Worm (Caenorhabditis elegans) whole organism, late embryonic: ENCODE measurements around the gene asd-1.
A peak's percentile ranks its signal among the peaks of the same experiment; 100 is the strongest.

Experiments
- C08G9.2 ChIP-seq: sonication (generic microtip); optimal IDR thresholded peaks from 2 replicates; lab custom pipeline; 2016; ENCODE audit warnings: mild to moderate bottlenecking, missing genetic modification characterization, moderate library complexity, missing compliant biosample characterization
- F13H6.1 ChIP-seq: sonication (generic microtip); optimal IDR thresholded peaks from 2 replicates; lab custom pipeline; 2016; ENCODE audit warnings: missing genetic modification characterization, missing compliant biosample characterization
- T23F11.4 ChIP-seq: fragments of 200-800 bp; sonication (Bioruptor generic); optimal IDR thresholded peaks from 2 replicates; lab custom pipeline; 2018; ENCODE audit warnings: mild to moderate bottlenecking, missing genetic modification characterization, missing compliant biosample characterization
- Y22D7AL.16 ChIP-seq: sonication (generic microtip); optimal IDR thresholded peaks from 2 replicates; lab custom pipeline; 2016; ENCODE audit warnings: missing genetic modification characterization, missing compliant biosample characterization
- ahr-1 ChIP-seq: sonication (generic microtip); optimal IDR thresholded peaks from 2 replicates; lab custom pipeline; 2016; ENCODE audit warnings: missing genetic modification characterization, missing compliant biosample characterization
- ama-1 ChIP-seq: fragments of 150-350 bp; optimal IDR thresholded peaks from 2 replicates; lab custom pipeline; 2014
- ceh-14 ChIP-seq: sonication (generic microtip); optimal IDR thresholded peaks from 2 replicates; lab custom pipeline; 2016; ENCODE audit warnings: missing genotype, missing genetic modification characterization, missing compliant biosample characterization
- ceh-18 ChIP-seq: sonication (generic microtip); optimal IDR thresholded peaks from 2 replicates; lab custom pipeline; 2016; ENCODE audit warnings: missing genetic modification characterization, missing compliant biosample characterization
- ceh-19 ChIP-seq: fragments of 200-800 bp; sonication (Bioruptor generic); optimal IDR thresholded peaks from 2 replicates; lab custom pipeline; 2018; ENCODE audit warnings: mild to moderate bottlenecking, missing genetic modification characterization, missing compliant biosample characterization
- ceh-2 ChIP-seq: sonication (generic microtip); optimal IDR thresholded peaks from 2 replicates; lab custom pipeline; 2016; ENCODE audit warnings: missing genotype, missing genetic modification characterization, missing compliant biosample characterization
- ceh-22 ChIP-seq: sonication (generic microtip); optimal IDR thresholded peaks from 2 replicates; lab custom pipeline; 2017; ENCODE audit warnings: missing biosample characterization, missing genetic modification characterization
- ceh-24 ChIP-seq: sonication (generic microtip); optimal IDR thresholded peaks from 2 replicates; lab custom pipeline; 2016; ENCODE audit warnings: mild to moderate bottlenecking, missing genetic modification characterization, missing compliant biosample characterization
- ceh-34 ChIP-seq: sonication (generic microtip); optimal IDR thresholded peaks from 2 replicates; lab custom pipeline; 2016; ENCODE audit warnings: mild to moderate bottlenecking, missing genetic modification characterization, missing compliant biosample characterization
- ceh-45 ChIP-seq: fragments of 200-800 bp; sonication (Bioruptor generic); IDR thresholded peaks from 2 replicates; pipeline ENCODE4 v1.3.6; 2022; ENCODE audit warnings: missing genetic modification reagents, missing genetic modification characterization, missing compliant biosample characterization
- ceh-6 ChIP-seq: fragments of 200-800 bp; sonication (Bioruptor generic); optimal IDR thresholded peaks from 2 replicates; lab custom pipeline; 2018; ENCODE audit warnings: mild to moderate bottlenecking, missing genetic modification characterization, missing compliant biosample characterization
- ceh-9 ChIP-seq: sonication (generic microtip); optimal IDR thresholded peaks from 2 replicates; lab custom pipeline; 2016; ENCODE audit warnings: mild to moderate bottlenecking, missing genetic modification characterization, inconsistent platforms, missing compliant biosample characterization
- che-1 ChIP-seq: sonication (generic microtip); optimal IDR thresholded peaks from 2 replicates; lab custom pipeline; 2016; ENCODE audit warnings: mild to moderate bottlenecking, missing genetic modification characterization, missing compliant biosample characterization
- dmd-4 ChIP-seq: sonication (generic microtip); optimal IDR thresholded peaks from 2 replicates; lab custom pipeline; 2016; ENCODE audit warnings: borderline replicate concordance, missing genetic modification characterization, missing compliant biosample characterization
- dve-1 ChIP-seq: sonication (generic microtip); optimal IDR thresholded peaks from 2 replicates; lab custom pipeline; 2017; ENCODE audit warnings: antibody characterized with exemption, mild to moderate bottlenecking, missing genetic modification characterization, missing compliant biosample characterization
- elt-2 ChIP-seq: sonication (generic microtip); optimal IDR thresholded peaks from 2 replicates; lab custom pipeline; 2016; ENCODE audit warnings: missing genetic modification reagents, missing genetic modification characterization, missing compliant biosample characterization
- elt-4 ChIP-seq: sonication (generic microtip); optimal IDR thresholded peaks from 2 replicates; lab custom pipeline; 2016; ENCODE audit warnings: missing genetic modification characterization, missing compliant biosample characterization
- ets-4 ChIP-seq: sonication (generic microtip); optimal IDR thresholded peaks from 2 replicates; lab custom pipeline; 2016; ENCODE audit warnings: missing genetic modification characterization, missing compliant biosample characterization
- eyg-1 ChIP-seq: sonication (generic microtip); optimal IDR thresholded peaks from 2 replicates; lab custom pipeline; 2016; ENCODE audit warnings: missing genotype, missing genetic modification characterization, missing compliant biosample characterization
- fkh-6 ChIP-seq: sonication (generic microtip); optimal IDR thresholded peaks from 2 replicates; lab custom pipeline; 2016; ENCODE audit warnings: missing genetic modification characterization, missing compliant biosample characterization
- gmeb-2 ChIP-seq: sonication (generic microtip); optimal IDR thresholded peaks from 2 replicates; lab custom pipeline; 2016; ENCODE audit warnings: missing genetic modification characterization, inconsistent platforms, missing compliant biosample characterization
- hlh-30 ChIP-seq: sonication (generic microtip); optimal IDR thresholded peaks from 2 replicates; lab custom pipeline; 2017; ENCODE audit warnings: antibody characterized with exemption, missing genetic modification characterization, missing compliant biosample characterization; ENCODE audit not compliant: insufficient read depth
- lim-6 ChIP-seq: sonication (generic microtip); optimal IDR thresholded peaks from 2 replicates; lab custom pipeline; 2016; ENCODE audit warnings: missing genetic modification characterization, missing compliant biosample characterization
- madf-2 ChIP-seq: sonication (generic microtip); optimal IDR thresholded peaks from 2 replicates; lab custom pipeline; 2017; ENCODE audit warnings: missing genetic modification characterization, missing compliant biosample characterization
- mec-3 ChIP-seq: sonication (generic microtip); optimal IDR thresholded peaks from 2 replicates; lab custom pipeline; 2016; ENCODE audit warnings: borderline replicate concordance, missing genetic modification characterization, missing compliant biosample characterization
- nhr-11 ChIP-seq: fragments of 150-350 bp; optimal IDR thresholded peaks from 2 replicates; lab custom pipeline; 2014; ENCODE audit warnings: missing biosample characterization, missing genetic modification characterization
- npax-4 ChIP-seq: sonication (generic microtip); optimal IDR thresholded peaks from 2 replicates; lab custom pipeline; 2016; ENCODE audit warnings: missing genetic modification characterization, missing compliant biosample characterization
- odd-2 ChIP-seq: sonication (generic microtip); optimal IDR thresholded peaks from 2 replicates; lab custom pipeline; 2017; ENCODE audit warnings: antibody characterized with exemption, mild to moderate bottlenecking, missing genetic modification characterization, missing compliant biosample characterization
- pag-3 ChIP-seq: sonication (generic microtip); optimal IDR thresholded peaks from 2 replicates; lab custom pipeline; 2016; ENCODE audit warnings: missing compliant biosample characterization, missing genetic modification characterization, borderline replicate concordance
- pat-9 ChIP-seq: fragments of 200-800 bp; sonication (Bioruptor generic); optimal IDR thresholded peaks from 2 replicates; lab custom pipeline; 2018; ENCODE audit warnings: mild to moderate bottlenecking, missing genetic modification characterization, moderate library complexity, missing compliant biosample characterization
- pax-1 ChIP-seq: fragments of 150-350 bp; optimal IDR thresholded peaks from 2 replicates; lab custom pipeline; 2014; ENCODE audit warnings: missing biosample characterization, missing genetic modification characterization
- pha-2 ChIP-seq: sonication (generic microtip); optimal IDR thresholded peaks from 2 replicates; lab custom pipeline; 2017; ENCODE audit warnings: mild to moderate bottlenecking, missing genetic modification characterization, missing compliant biosample characterization
- pha-4 ChIP-seq: fragments of 150-350 bp; optimal IDR thresholded peaks from 2 replicates; lab custom pipeline; 2018; ENCODE audit warnings: missing biosample characterization, missing genetic modification reagents, missing genetic modification characterization
- pqm-1 ChIP-seq: sonication (generic microtip); optimal IDR thresholded peaks from 2 replicates; lab custom pipeline; 2016; ENCODE audit warnings: missing genetic modification characterization, missing compliant biosample characterization
- pros-1 ChIP-seq: fragments of 150-350 bp; optimal IDR thresholded peaks from 2 replicates; lab custom pipeline; 2014; ENCODE audit warnings: missing biosample characterization, missing genetic modification reagents, missing genetic modification characterization
- ref-2 ChIP-seq: sonication (generic microtip); optimal IDR thresholded peaks from 2 replicates; lab custom pipeline; 2016; ENCODE audit warnings: missing genetic modification characterization, missing compliant biosample characterization
- sox-2 ChIP-seq: fragments of 200-800 bp; sonication (Bioruptor generic); IDR thresholded peaks from 2 replicates; pipeline ENCODE4 v1.3.6; 2022; ENCODE audit warnings: missing genetic modification reagents, missing genetic modification characterization, missing compliant biosample characterization
- sox-4 ChIP-seq: sonication (generic microtip); optimal IDR thresholded peaks from 2 replicates; lab custom pipeline; 2017; ENCODE audit warnings: mild to moderate bottlenecking, missing genetic modification characterization, inconsistent platforms, missing compliant biosample characterization
- tbx-2 ChIP-seq: sonication (generic microtip); optimal IDR thresholded peaks from 2 replicates; lab custom pipeline; 2016; ENCODE audit warnings: missing genetic modification characterization, missing compliant biosample characterization
- tbx-7 ChIP-seq: sonication (generic microtip); optimal IDR thresholded peaks from 2 replicates; lab custom pipeline; 2016; ENCODE audit warnings: missing genotype, missing genetic modification characterization, missing compliant biosample characterization
- ttx-3 ChIP-seq: sonication (generic microtip); optimal IDR thresholded peaks from 2 replicates; lab custom pipeline; 2016; ENCODE audit warnings: missing genetic modification reagents, missing genetic modification characterization, missing compliant biosample characterization
- unc-3 ChIP-seq, 2 experiments: fragments of 200-800 bp in 1 of 2; sonication (Bioruptor generic) in 1 of 2; sonication (generic microtip) in 1 of 2; conservative IDR thresholded peaks in 1 of 2; optimal IDR thresholded peaks in 1 of 2; 2 replicates each; pipeline versions ENCODE4 v1.3.6 to Lab custom; 2016 to 2022; ENCODE audit warnings: missing compliant biosample characterization in 2 of 2, missing genetic modification characterization in 2 of 2, missing genetic modification reagents in 1 of 2
- unc-42 ChIP-seq: sonication (generic microtip); optimal IDR thresholded peaks from 2 replicates; lab custom pipeline; 2016; ENCODE audit warnings: missing genotype, missing genetic modification characterization, missing compliant biosample characterization
- unc-55 ChIP-seq: sonication (generic microtip); optimal IDR thresholded peaks from 2 replicates; lab custom pipeline; 2017; ENCODE audit warnings: missing biosample characterization, missing genetic modification reagents, missing genetic modification characterization
- unc-86 ChIP-seq: sonication (generic microtip); optimal IDR thresholded peaks from 2 replicates; lab custom pipeline; 2016; ENCODE audit warnings: missing genetic modification characterization, missing compliant biosample characterization

Gene asd-1

DNA sequence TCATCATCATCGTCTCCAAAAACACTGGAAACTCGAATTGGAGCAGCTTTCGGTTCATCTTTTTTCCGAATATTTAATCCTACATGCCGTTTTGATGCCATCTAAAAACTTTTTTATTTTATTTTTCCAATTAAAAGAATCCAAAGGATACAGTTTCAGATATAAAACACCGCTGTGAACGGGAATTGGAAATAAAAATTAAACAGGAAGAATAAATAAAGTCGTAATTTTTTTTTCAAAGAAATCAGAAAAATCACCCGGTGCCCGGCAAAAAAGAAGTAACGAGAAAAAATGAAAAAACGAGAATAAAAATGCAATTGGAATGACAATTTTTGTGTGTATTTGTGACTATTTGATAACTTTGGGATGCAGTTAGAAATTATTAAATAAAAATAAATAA is 28.4 kb upstream of the asd-1 start, which contains the start of gene ccdc-55:
ccdc-55 (minus strand) TSS at position 101 of the 400 bp plus-strand sequence.
- TF ChIP-seq unc-3 (GFP tag; conservative IDR thresholded peaks at IDR 0.05; lab: Robert Waterston, UW): no peak
- no peak for TF ChIP-seq unc-3 (tag; optimal IDR thresholded peaks at IDR 0.05; lab: Kevin White, UChicago)
- TF ChIP-seq ceh-9 (tag; lab: Kevin White, UChicago): no peak
- no peak for TF ChIP-seq gmeb-2 (tag; lab: Kevin White, UChicago)
- no peak for TF ChIP-seq pqm-1
- TF ChIP-seq dve-1: no peak
- no peak for TF ChIP-seq mec-3 (tag; lab: Kevin White, UChicago)
- no peak for TF ChIP-seq Y22D7AL.16 (tag; lab: Kevin White, UChicago)
- no peak for TF ChIP-seq T23F11.4 (GFP tag; lab: Kevin White, UChicago)
- no peak for TF ChIP-seq pax-1 (tag; lab: Kevin White, UChicago)
- TF ChIP-seq fkh-6: no peak
- no peak for TF ChIP-seq ahr-1 (tag; lab: Kevin White, UChicago)
- no peak for TF ChIP-seq ama-1 (lab: Kevin White, UChicago)
- TF ChIP-seq pat-9: no peak
- TF ChIP-seq ref-2 (tag; lab: Kevin White, UChicago): no peak
- no peak for TF ChIP-seq nhr-11
- TF ChIP-seq eyg-1: no peak
- TF ChIP-seq ceh-14: no peak
- TF ChIP-seq unc-55: no peak
- TF ChIP-seq pha-2 (tag; lab: Kevin White, UChicago): no peak
- TF ChIP-seq ets-4 (tag; lab: Kevin White, UChicago): no peak

DNA sequence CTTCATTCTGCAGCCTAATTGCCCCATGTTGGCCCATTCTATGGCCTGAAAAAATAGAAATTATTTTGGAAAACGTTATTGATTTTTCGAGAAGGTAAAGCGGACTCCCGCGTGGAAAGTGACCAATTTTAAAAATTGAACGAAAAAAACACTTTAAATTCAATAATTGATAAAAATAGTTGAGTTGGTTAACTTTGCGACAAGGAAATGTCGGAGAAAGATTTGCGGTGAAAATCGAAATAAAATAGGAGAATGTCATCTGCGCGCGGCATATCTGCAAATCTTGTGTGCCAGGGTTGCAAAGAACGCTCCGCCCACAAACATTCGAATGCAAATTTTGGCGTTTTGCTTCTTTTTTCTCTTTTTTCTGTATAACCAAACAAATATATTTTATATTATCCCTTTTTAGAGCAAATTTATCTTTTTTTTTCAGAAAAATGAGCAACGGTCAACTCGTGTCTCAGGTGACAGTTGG is 26.1 kb upstream of the asd-1 start, which contains the start of the genes rnf-121 and C16C10.4:
rnf-121 (minus strand) TSS at position 51 of the 475 bp plus-strand sequence.
C16C10.4 (plus strand) TSS at position 434 of the 475 bp plus-strand sequence.
- peak; percentile 90 for TF ChIP-seq pat-9
- TF ChIP-seq pha-4 (tag; lab: Kevin White, UChicago): no peak
- TF ChIP-seq ceh-24: peak; percentile 82
- peak; percentile 63 for TF ChIP-seq ceh-22 (tag; lab: Kevin White, UChicago)
- TF ChIP-seq che-1 (tag; lab: Kevin White, UChicago): peak; percentile 88
- TF ChIP-seq ref-2 (tag; lab: Kevin White, UChicago): peak; percentile 94
- no peak for TF ChIP-seq elt-4 (tag; lab: Kevin White, UChicago)
- TF ChIP-seq T23F11.4 (GFP tag; lab: Kevin White, UChicago): peak; percentile 83
- TF ChIP-seq pag-3 (tag; lab: Kevin White, UChicago): peak; percentile 37
- peak; percentile 91 for TF ChIP-seq C08G9.2 (tag; lab: Kevin White, UChicago)
- peak; percentile 59 for TF ChIP-seq tbx-7 (tag; lab: Kevin White, UChicago)
- peak; percentile 38 for TF ChIP-seq unc-42 (tag; lab: Kevin White, UChicago)
- TF ChIP-seq ceh-2 (tag; lab: Kevin White, UChicago): peak; percentile 92
- peak; percentile 88 for TF ChIP-seq gmeb-2 (tag; lab: Kevin White, UChicago)
- peak; percentile 82 for TF ChIP-seq npax-4
- TF ChIP-seq ceh-18 (tag; lab: Kevin White, UChicago): peak; percentile 62
- peak; percentile 95 for TF ChIP-seq ceh-14
- peak; percentile 85 for TF ChIP-seq ceh-6
- peak; percentile 84 for TF ChIP-seq F13H6.1 (tag; lab: Kevin White, UChicago)
- peak; percentile 85 for TF ChIP-seq eyg-1
- peak; percentile 81; the same call in 1 of the 2 replicates for TF ChIP-seq ceh-45 (GFP tag; lab: Robert Waterston, UW)
- 0 out of 2 replicates have a peak, but pooled peaks have one; percentile 29 for TF ChIP-seq sox-2 (GFP tag; lab: Robert Waterston, UW)
- TF ChIP-seq ttx-3 (tag; lab: Kevin White, UChicago): peak; percentile 92
- peak; percentile 89 for TF ChIP-seq madf-2
- TF ChIP-seq unc-86 (tag; lab: Kevin White, UChicago): peak; percentile 93
- peak; percentile 91 for TF ChIP-seq ceh-34 (tag; lab: Kevin White, UChicago)
- TF ChIP-seq hlh-30 (tag; lab: Kevin White, UChicago): peak; percentile 23
- peak; percentile 85 for TF ChIP-seq unc-3 (GFP tag; conservative IDR thresholded peaks at IDR 0.05; lab: Robert Waterston, UW)
- peak; percentile 91 for TF ChIP-seq unc-3 (tag; optimal IDR thresholded peaks at IDR 0.05; lab: Kevin White, UChicago)
- peak; percentile 65 for TF ChIP-seq dve-1
- peak; percentile 89 for TF ChIP-seq ahr-1 (tag; lab: Kevin White, UChicago)
- TF ChIP-seq pros-1 (tag; lab: Kevin White, UChicago): peak; percentile 11
- TF ChIP-seq unc-55: no peak
- peak; percentile 92 for TF ChIP-seq ceh-19 (GFP tag; lab: Kevin White, UChicago)
- TF ChIP-seq dmd-4 (tag; lab: Kevin White, UChicago): peak; percentile 77
- TF ChIP-seq sox-4: peak; percentile 91
- peak; percentile 87 for TF ChIP-seq odd-2 (tag; lab: Kevin White, UChicago)
- TF ChIP-seq nhr-11: no peak
- TF ChIP-seq elt-2: peak; percentile 97
- peak; percentile 73 for TF ChIP-seq lim-6
- peak; percentile 90 for TF ChIP-seq tbx-2 (tag; lab: Kevin White, UChicago)
